Worm (Caenorhabditis elegans): ENCODE data around the gene C56A3.5.

ce11 chrV:13568533-13568932, 16.8 kb downstream of the C56A3.5 start, which contains the start of the genes nuaf-1 and bir-2:
- TF ChIP-seq cog-1 (tag; optimal IDR thresholded peaks at IDR 0.05) (no peak), flt-1 (GFP tag; IDR thresholded peaks at IDR 0.05) (no peak), klf-2 (GFP tag; conservative IDR thresholded peaks at IDR 0.05) (no peak), T22C8.4 (GFP tag; IDR thresholded peaks at IDR 0.05) (no peak), tab-1 (GFP tag; IDR thresholded peaks at IDR 0.05) (no peak)
